Worm (Caenorhabditis elegans) whole organism, midembryonic: ENCODE data around the gene trap-2.

Source experiments
- cog-1 ChIP-seq: sonication (generic microtip); optimal IDR thresholded peaks from 2 replicates; lab custom pipeline; 2016; ENCODE audit warnings: missing genetic modification characterization, missing compliant biosample characterization
- flt-1 ChIP-seq: fragments of 200-800 bp; sonication (Bioruptor generic); IDR thresholded peaks from 2 replicates; pipeline ENCODE4 v1.3.6; 2022; ENCODE audit warnings: missing genetic modification characterization, missing compliant biosample characterization
- ref-1 ChIP-seq: fragments of 200-800 bp; sonication (Bioruptor generic); conservative IDR thresholded peaks from 2 replicates; pipeline ENCODE4 v1.3.6; 2022; ENCODE audit warnings: missing genetic modification reagents, missing genetic modification characterization, missing compliant biosample characterization
- tab-1 ChIP-seq: fragments of 200-800 bp; sonication (Bioruptor generic); IDR thresholded peaks from 2 replicates; pipeline ENCODE4 v1.3.6; 2022; ENCODE audit warnings: missing genetic modification characterization, missing compliant biosample characterization
- ztf-23 ChIP-seq: fragments of 200-800 bp; sonication (Bioruptor generic); IDR thresholded peaks from 2 replicates; pipeline ENCODE4 v1.3.6; 2022; ENCODE audit warnings: missing genetic modification reagents, missing genetic modification characterization, missing compliant biosample characterization
- ztf-29 ChIP-seq: fragments of 200-800 bp; sonication (Bioruptor generic); IDR thresholded peaks from 2 replicates; pipeline ENCODE4 v1.3.6; 2022; ENCODE audit warnings: missing genetic modification reagents, missing genetic modification characterization, missing compliant biosample characterization

DNA sequence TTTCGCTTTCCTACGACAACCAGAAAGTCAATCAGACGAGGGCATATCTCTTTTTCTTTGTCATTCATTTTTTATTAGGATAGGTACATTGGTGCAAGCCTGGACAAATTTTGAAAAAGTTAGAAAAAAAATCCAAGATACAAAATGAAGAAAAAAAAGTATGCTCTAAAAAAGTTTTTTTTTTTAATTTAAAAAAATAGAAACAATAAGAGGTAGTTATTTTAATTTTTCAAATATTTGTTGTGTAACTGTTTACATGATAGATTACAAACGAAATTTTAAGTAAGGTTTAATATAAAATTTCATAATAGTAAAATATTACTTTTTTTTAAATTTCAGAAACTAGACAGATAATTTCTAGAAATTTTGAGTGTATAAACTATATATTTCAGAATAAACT lies 8.2 kb downstream of the trap-2 start, which contains the start of gene aex-3:
- TF ChIP-seq ztf-29 (no peak), ref-1 (no peak), cog-1 (tag; lab: Kevin White, UChicago) (no peak), flt-1 (GFP tag; lab: Robert Waterston, UW) (no peak), tab-1 (GFP tag; lab: Robert Waterston, UW) (no peak), ztf-23 (GFP tag; lab: Robert Waterston, UW) (no peak)
